Worm (Caenorhabditis elegans) whole organism, mixed stage, embryonic: ENCODE results near the gene fbxa-18.

Experiments used
- M03D4.4 ChIP-seq: sonication (generic microtip); optimal IDR thresholded peaks from 2 replicates; lab custom pipeline; 2017; ENCODE audit warnings: mild to moderate bottlenecking, missing genetic modification characterization, missing compliant biosample characterization
- bed-3 ChIP-seq: fragments of 200-800 bp; sonication (Bioruptor generic); optimal IDR thresholded peaks from 3 replicates; lab custom pipeline; 2018; ENCODE audit warnings: mild to moderate bottlenecking, missing genetic modification characterization, moderate library complexity, missing compliant biosample characterization
- blmp-1 ChIP-seq: fragments of 150-350 bp; optimal IDR thresholded peaks from 2 replicates; lab custom pipeline; 2014; ENCODE audit warnings: missing biosample characterization, missing genetic modification characterization
- ceh-39 ChIP-seq: fragments of 150-350 bp; optimal IDR thresholded peaks from 2 replicates; lab custom pipeline; 2014; ENCODE audit warnings: missing biosample characterization, missing genetic modification characterization
- ceh-43 ChIP-seq: fragments of 200-800 bp; sonication (Bioruptor generic); optimal IDR thresholded peaks from 2 replicates; lab custom pipeline; 2018; ENCODE audit warnings: mild to moderate bottlenecking, missing genetic modification characterization, moderate library complexity, missing compliant biosample characterization
- ceh-83 ChIP-seq: fragments of 200-800 bp; sonication (Bioruptor generic); optimal IDR thresholded peaks from 2 replicates; lab custom pipeline; 2018; ENCODE audit warnings: mild to moderate bottlenecking, missing genetic modification characterization, missing compliant biosample characterization
- ces-1 ChIP-seq: fragments of 150-350 bp; optimal IDR thresholded peaks from 2 replicates; lab custom pipeline; 2014; ENCODE audit warnings: missing biosample characterization, missing genetic modification reagents, missing genetic modification characterization
- cnd-1 ChIP-seq: fragments of 200-800 bp; sonication (Bioruptor generic); optimal IDR thresholded peaks from 2 replicates; lab custom pipeline; 2018; ENCODE audit warnings: mild to moderate bottlenecking, missing genetic modification characterization, missing compliant biosample characterization
- elt-1 ChIP-seq: sonication (generic microtip); optimal IDR thresholded peaks from 2 replicates; lab custom pipeline; 2017; ENCODE audit warnings: missing genetic modification characterization, mild to moderate bottlenecking, missing compliant biosample characterization, antibody characterized with exemption, moderate library complexity, borderline replicate concordance; ENCODE audit not compliant: insufficient read depth
- flh-1 ChIP-seq: fragments of 200-800 bp; sonication (Bioruptor generic); optimal IDR thresholded peaks from 2 replicates; lab custom pipeline; 2018; ENCODE audit warnings: mild to moderate bottlenecking, missing genetic modification characterization, moderate library complexity, missing compliant biosample characterization
- ham-2 ChIP-seq: fragments of 200-800 bp; sonication (Bioruptor generic); optimal IDR thresholded peaks from 2 replicates; lab custom pipeline; 2018; ENCODE audit warnings: mild to moderate bottlenecking, missing genetic modification characterization, missing compliant biosample characterization
- hlh-1 ChIP-seq: fragments of 150-350 bp; optimal IDR thresholded peaks from 2 replicates; lab custom pipeline; 2014; ENCODE audit warnings: missing biosample characterization, missing genetic modification reagents, missing genetic modification characterization
- lin-32 ChIP-seq: fragments of 200-800 bp; sonication (Bioruptor generic); optimal IDR thresholded peaks from 2 replicates; lab custom pipeline; 2018; ENCODE audit warnings: mild to moderate bottlenecking, missing genetic modification characterization, missing compliant biosample characterization
- lsy-2 ChIP-seq: fragments of 150-350 bp; optimal IDR thresholded peaks from 2 replicates; lab custom pipeline; 2014; ENCODE audit warnings: missing biosample characterization, missing genetic modification characterization
- mab-5 ChIP-seq: fragments of 150-350 bp; optimal IDR thresholded peaks from 2 replicates; lab custom pipeline; 2014; ENCODE audit warnings: missing biosample characterization, missing genetic modification characterization
- mep-1 ChIP-seq: fragments of 150-350 bp; optimal IDR thresholded peaks from 2 replicates; lab custom pipeline; 2017; ENCODE audit warnings: missing biosample characterization, missing genetic modification reagents, missing genetic modification characterization, inconsistent platforms
- mls-2 ChIP-seq: sonication (generic microtip); optimal IDR thresholded peaks from 2 replicates; lab custom pipeline; 2016; ENCODE audit warnings: mild to moderate bottlenecking, missing genetic modification characterization, moderate library complexity, missing compliant biosample characterization
- nhr-2 ChIP-seq: fragments of 150-350 bp; optimal IDR thresholded peaks from 2 replicates; lab custom pipeline; 2014; ENCODE audit warnings: missing biosample characterization, missing genetic modification characterization
- nhr-237 ChIP-seq: fragments of 150-350 bp; optimal IDR thresholded peaks from 2 replicates; lab custom pipeline; 2014; ENCODE audit warnings: missing biosample characterization, missing genetic modification characterization
- nhr-76 ChIP-seq: sonication (generic microtip); optimal IDR thresholded peaks from 2 replicates; lab custom pipeline; 2017; ENCODE audit warnings: missing biosample characterization, missing genetic modification characterization
- snpc-4 ChIP-seq: fragments of 150-350 bp; optimal IDR thresholded peaks from 2 replicates; lab custom pipeline; 2014; ENCODE audit warnings: missing biosample characterization, missing genetic modification characterization
- sptf-1 ChIP-seq: sonication (generic microtip); optimal IDR thresholded peaks from 2 replicates; lab custom pipeline; 2017; ENCODE audit warnings: mild to moderate bottlenecking, missing genetic modification characterization, moderate library complexity, missing compliant biosample characterization
- tbx-8 ChIP-seq: fragments of 200-800 bp; sonication (Bioruptor generic); optimal IDR thresholded peaks from 2 replicates; lab custom pipeline; 2018; ENCODE audit warnings: mild to moderate bottlenecking, missing genetic modification characterization, moderate library complexity, missing compliant biosample characterization
- unc-120 ChIP-seq: sonication (generic microtip); optimal IDR thresholded peaks from 2 replicates; lab custom pipeline; 2017; ENCODE audit warnings: missing genetic modification characterization, missing compliant biosample characterization; ENCODE audit not compliant: poor library complexity, severe bottlenecking
- unc-39 ChIP-seq: fragments of 150-350 bp; optimal IDR thresholded peaks from 2 replicates; lab custom pipeline; 2014; ENCODE audit warnings: missing biosample characterization, missing genetic modification characterization
- unc-62 ChIP-seq: fragments of 150-350 bp; optimal IDR thresholded peaks from 2 replicates; lab custom pipeline; 2014; ENCODE audit warnings: missing biosample characterization, missing genetic modification reagents, missing genetic modification characterization
- zip-8 ChIP-seq: fragments of 150-350 bp; optimal IDR thresholded peaks from 2 replicates; lab custom pipeline; 2014; ENCODE audit warnings: missing biosample characterization, missing genetic modification characterization

The fbxa-18 gene

DNA sequence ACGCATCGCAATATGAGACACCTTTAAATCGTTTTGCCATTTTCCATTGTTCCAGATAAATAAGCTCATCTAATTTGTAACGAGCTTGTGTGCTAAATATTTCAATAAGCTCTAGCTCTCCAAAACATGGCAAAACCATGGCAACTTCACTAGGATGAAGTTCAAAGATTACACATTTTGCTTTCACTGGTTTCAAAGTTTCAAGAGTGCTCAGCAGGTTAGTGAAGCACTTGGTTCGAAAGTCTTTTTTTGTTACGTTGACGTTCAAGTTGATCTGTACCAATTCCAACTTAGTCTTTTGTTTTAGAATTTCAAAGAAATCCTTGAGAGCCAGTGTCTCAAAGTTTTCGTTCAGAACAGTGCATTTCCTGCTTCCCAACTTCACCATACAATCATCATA, at the start of gene fbxa-18:
fbxa-18 (plus strand) TSS at position 301 of the 400 bp plus-strand sequence.
- TF ChIP-seq mab-5 (tag; lab: Kevin White, UChicago) (no peak), ham-2 (GFP tag; lab: Kevin White, UChicago) (no peak)

ce11 chrV:16094284-16094683, 48.2 kb upstream of the fbxa-18 start, which contains the start of gene F22B8.7:
Gene F22B8.7, plus strand, starts transcription at chrV:16094584.
- TF ChIP-seq ham-2 (GFP tag; lab: Kevin White, UChicago) (no peak), tbx-8 (GFP tag; lab: Kevin White, UChicago) (no peak), nhr-2 (no peak), nhr-76 (tag; lab: Kevin White, UChicago) (no peak), lsy-2 (tag; lab: Kevin White, UChicago) (no peak)

DNA sequence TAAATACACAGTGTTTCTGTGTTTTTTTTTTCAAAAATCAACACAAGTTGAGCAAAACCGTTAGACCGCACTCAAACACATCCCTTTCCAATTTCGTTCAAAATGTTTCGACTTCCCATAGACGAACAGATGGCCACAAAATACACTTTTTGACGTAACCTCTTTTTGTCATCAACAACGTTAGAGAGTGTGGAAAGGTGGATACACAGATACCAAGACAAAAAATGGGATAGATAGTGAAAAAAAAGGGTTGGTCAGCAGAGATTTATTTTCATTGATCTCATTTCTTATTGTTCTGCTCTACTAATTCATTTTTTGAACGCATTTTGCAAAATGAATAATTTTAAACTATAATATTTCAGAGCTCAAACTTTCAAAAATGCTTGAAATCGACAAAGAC, 47.6 kb upstream of the fbxa-18 start:
- TF ChIP-seq unc-120 (tag; lab: Kevin White, UChicago) (no peak), zip-8 (tag; lab: Kevin White, UChicago) (peak; percentile 5), cnd-1 (peak; percentile 64)
- TF ChIP-seq, all 35 proteins: peak for 2

DNA sequence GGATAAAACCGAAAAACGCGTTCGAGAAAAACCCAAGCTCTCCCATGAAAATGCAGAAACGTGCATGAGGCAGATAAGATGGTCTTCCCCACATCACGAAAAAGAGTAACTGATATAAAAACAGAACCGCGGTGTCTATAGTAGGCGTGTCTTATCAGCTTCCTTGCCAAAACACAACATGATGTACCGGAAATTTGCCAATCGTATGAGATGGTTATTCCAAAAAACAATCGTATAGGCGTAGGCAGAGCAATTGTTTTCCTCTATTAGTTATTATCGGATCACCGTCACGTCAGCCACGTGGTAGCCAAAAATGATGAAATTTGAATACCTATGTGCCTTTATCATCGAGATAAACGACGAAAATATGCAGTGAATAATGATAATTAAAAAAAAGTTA, 43.0 kb upstream of the fbxa-18 start, which contains the start of gene str-7:
str-7 (minus strand) TSS at position 101 of the 400 bp plus-strand sequence.
- TF ChIP-seq ceh-39 (tag; lab: Kevin White, UChicago) (no peak), cnd-1 (no peak), mls-2 (tag; lab: Kevin White, UChicago) (no peak), ces-1 (GFP tag; lab: Kevin White, UChicago) (no peak), ham-2 (GFP tag; lab: Kevin White, UChicago) (no peak), lin-32 (no peak), hlh-1 (tag; lab: Kevin White, UChicago) (no peak), unc-39 (tag; lab: Kevin White, UChicago) (no peak)
- TF ChIP-seq, all 35 proteins: peak for 0

- TF ChIP-seq nhr-237 (tag; lab: Kevin White, UChicago) (no peak), bed-3 (no peak), snpc-4 (no peak), ceh-83 (GFP tag; lab: Kevin White, UChicago) (no peak), zip-8 (tag; lab: Kevin White, UChicago) (no peak)
Observed at ce11 chrV:16100103-16100730, 42.3 kb upstream of the fbxa-18 start, which contains the start of gene cth-1. Gene cth-1, plus strand, starts transcription at chrV:16100680.

ce11 chrV:16103594-16103993, 38.9 kb upstream of the fbxa-18 start, which contains the start of gene argk-1:
Gene argk-1, plus strand, starts transcription at chrV:16103894.
- no peak for TF ChIP-seq nhr-237 (tag; lab: Kevin White, UChicago)
- TF ChIP-seq nhr-76 (tag; lab: Kevin White, UChicago), result no peak
- no peak for TF ChIP-seq blmp-1
- TF ChIP-seq bed-3, result no peak
- TF ChIP-seq elt-1 (tag; lab: Kevin White, UChicago), result no peak
- TF ChIP-seq ceh-39 (tag; lab: Kevin White, UChicago), result no peak
- TF ChIP-seq, all 35 proteins: peak for 0

DNA sequence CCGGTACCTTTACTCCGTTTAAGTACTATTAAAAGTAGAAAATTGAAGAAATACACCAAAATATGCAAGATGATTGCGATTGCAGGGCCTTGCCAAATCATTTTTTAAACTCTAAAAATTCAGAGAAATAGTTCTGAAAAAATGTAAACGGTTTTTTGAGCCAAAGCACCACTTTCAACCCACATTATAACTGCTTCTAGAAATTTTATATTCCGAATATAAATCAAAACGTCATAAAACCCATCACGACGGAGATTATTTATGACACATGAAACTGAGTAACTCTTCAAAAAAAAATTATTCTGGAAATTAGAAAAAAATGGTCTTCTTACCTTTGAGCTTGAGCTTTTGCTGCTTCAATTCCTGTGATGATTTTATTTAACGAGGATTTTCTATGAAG, 28.2 kb upstream of the fbxa-18 start, which contains the start of gene srxa-16:
srxa-16 (minus strand) TSS at position 101 of the 400 bp plus-strand sequence.
- TF ChIP-seq unc-62 (GFP tag; lab: Kevin White, UChicago) (no peak), cnd-1 (no peak), mls-2 (tag; lab: Kevin White, UChicago) (no peak), unc-120 (tag; lab: Kevin White, UChicago) (no peak), mep-1 (no peak), ham-2 (GFP tag; lab: Kevin White, UChicago) (no peak), zip-8 (tag; lab: Kevin White, UChicago) (no peak), sptf-1 (tag; lab: Kevin White, UChicago) (no peak), nhr-2 (no peak), mab-5 (tag; lab: Kevin White, UChicago) (no peak), nhr-237 (tag; lab: Kevin White, UChicago) (no peak), flh-1 (GFP tag; lab: Kevin White, UChicago) (no peak), ceh-43 (no peak), M03D4.4 (no peak), elt-1 (tag; lab: Kevin White, UChicago) (no peak), blmp-1 (no peak)
